Worm (Caenorhabditis elegans) whole organism, L4 larva: ENCODE measurements around the gene F42A9.8.

Experiments
- F49E8.2 ChIP-seq: sonication (generic microtip); optimal IDR thresholded peaks from 2 replicates; lab custom pipeline; 2016; ENCODE audit warnings: missing compliant biosample characterization, mild to moderate bottlenecking, missing genetic modification characterization, borderline replicate concordance
- R02D3.7 ChIP-seq: fragments of 150-350 bp; sonication (generic microtip); optimal IDR thresholded peaks from 3 replicates; lab custom pipeline; 2014; ENCODE audit warnings: missing biosample characterization, missing genetic modification characterization
- ces-1 ChIP-seq: fragments of 150-350 bp; sonication (generic microtip); optimal IDR thresholded peaks from 4 replicates; lab custom pipeline; 2014; ENCODE audit warnings: missing biosample characterization, missing genetic modification reagents, missing genetic modification characterization
- dpl-1 ChIP-seq: fragments of 150-350 bp; optimal IDR thresholded peaks from 2 replicates; lab custom pipeline; 2014; ENCODE audit warnings: missing biosample characterization, missing genetic modification reagents, missing genetic modification characterization
- dve-1 ChIP-seq: sonication (generic microtip); optimal IDR thresholded peaks from 2 replicates; lab custom pipeline; 2017; ENCODE audit warnings: antibody characterized with exemption, mild to moderate bottlenecking, missing genetic modification characterization, missing compliant biosample characterization; ENCODE audit not compliant: insufficient read depth
- lin-15B ChIP-seq: fragments of 150-350 bp; sonication (generic microtip); optimal IDR thresholded peaks from 3 replicates; lab custom pipeline; 2014; ENCODE audit warnings: missing biosample characterization, missing genetic modification characterization
- madf-9 ChIP-seq: fragments of 200-800 bp; sonication (Bioruptor generic); conservative IDR thresholded peaks from 2 replicates; pipeline ENCODE4 v1.3.6; 2022; ENCODE audit warnings: missing genetic modification reagents, missing genetic modification characterization, missing compliant biosample characterization
- nhr-28 ChIP-seq: fragments of 150-350 bp; optimal IDR thresholded peaks from 2 replicates; lab custom pipeline; 2014; ENCODE audit warnings: missing biosample characterization, missing genetic modification characterization
- unc-39 ChIP-seq: sonication (generic microtip); optimal IDR thresholded peaks from 2 replicates; lab custom pipeline; 2017; ENCODE audit warnings: missing biosample characterization, missing genetic modification characterization
- unc-62 ChIP-seq, 3 experiments: fragments of 150-350 bp in 1 of 3; sonication (generic microtip); optimal IDR thresholded peaks in 2 of 3; peaks in 1 of 3; 1 replicate in 1 of 3; 2 replicates in 2 of 3; lab custom pipeline; 2014 to 2017; ENCODE audit warnings: missing biosample characterization in 3 of 3, missing genetic modification characterization in 3 of 3, missing genetic modification reagents in 3 of 3, missing genotype in 1 of 3

- TF ChIP-seq unc-39 (tag; lab: Kevin White, UChicago): no peak
- no peak for TF ChIP-seq F49E8.2 (tag; lab: Kevin White, UChicago)
- no peak for TF ChIP-seq R02D3.7 (tag; lab: Kevin White, UChicago)
- TF ChIP-seq nhr-28 (tag; lab: Kevin White, UChicago): no peak
- no peak for TF ChIP-seq dve-1
- no peak for TF ChIP-seq dpl-1
- no peak for TF ChIP-seq unc-62 (GFP tag; optimal IDR thresholded peaks at IDR 0.05 in 1 of 2; lab: Kevin White, UChicago)
- no peak for TF ChIP-seq unc-62 (tag; optimal IDR thresholded peaks at IDR 0.05; lab: Kevin White, UChicago)
- TF ChIP-seq ces-1: no peak
- TF ChIP-seq lin-15B (tag; lab: Kevin White, UChicago): no peak
- TF ChIP-seq madf-9: no peak
These were observed 22.8 kb downstream of the F42A9.8 start, which contains the start of gene clec-181 for ce11 chrIV:8595767-8596166.
